Fruit fly (Drosophila melanogaster) whole organism, embryonic: ENCODE data around the gene CG34453.

ENCODE experiments used
- Adf1 ChIP-seq: fragments of 200-800 bp; sonication (Bioruptor generic); IDR thresholded peaks from 2 replicates; pipeline ENCODE4 v1.3.6; 2022; ENCODE audit warnings: missing biosample characterization, missing genetic modification characterization
- CG10321 ChIP-seq: fragments of 200-800 bp; sonication (Bioruptor generic); IDR thresholded peaks from 2 replicates; pipeline ENCODE4 v1.3.6; 2022; ENCODE audit warnings: missing biosample characterization, missing genetic modification characterization
- CG10431 ChIP-seq: fragments of 200-800 bp; sonication (Bioruptor generic); optimal IDR thresholded peaks from 3 replicates; lab custom pipeline; 2018; ENCODE audit warnings: missing biosample characterization, mild to moderate bottlenecking, missing genetic modification characterization
- CG10959 ChIP-seq: fragments of 200-800 bp; sonication (Bioruptor generic); IDR thresholded peaks from 2 replicates; pipeline ENCODE4 v1.3.6; 2022; ENCODE audit warnings: missing biosample characterization, missing genetic modification characterization
- CG11695 ChIP-seq: fragments of 200-800 bp; sonication (Bioruptor generic); IDR thresholded peaks from 3 replicates; pipeline ENCODE4 v1.3.6; 2022; ENCODE audit warnings: missing biosample characterization, missing genetic modification characterization
- CG12104 ChIP-seq: fragments of 200-800 bp; sonication (Bioruptor generic); optimal IDR thresholded peaks from 3 replicates; lab custom pipeline; 2016; ENCODE audit warnings: missing biosample characterization, missing genetic modification characterization
- CG12219 ChIP-seq: fragments of 200-800 bp; sonication (Bioruptor generic); optimal IDR thresholded peaks from 3 replicates; lab custom pipeline; 2018; ENCODE audit warnings: missing biosample characterization, mild to moderate bottlenecking, missing genetic modification characterization
- CG13123 ChIP-seq: fragments of 200-800 bp; sonication (Bioruptor generic); optimal IDR thresholded peaks from 2 replicates; lab custom pipeline; 2016; ENCODE audit warnings: missing biosample characterization, missing genetic modification characterization
- CG13775 ChIP-seq: fragments of 200-800 bp; sonication (Bioruptor generic); optimal IDR thresholded peaks from 3 replicates; lab custom pipeline; 2017; ENCODE audit warnings: missing biosample characterization, mild to moderate bottlenecking, missing genetic modification characterization
- CG15011 ChIP-seq: fragments of 200-800 bp; sonication (Bioruptor generic); optimal IDR thresholded peaks from 3 replicates; lab custom pipeline; 2018; ENCODE audit warnings: missing biosample characterization, mild to moderate bottlenecking, missing genetic modification characterization
- CG15479 ChIP-seq: fragments of 200-800 bp; sonication (Bioruptor generic); optimal IDR thresholded peaks from 3 replicates; lab custom pipeline; 2019; ENCODE audit warnings: missing biosample characterization, mild to moderate bottlenecking, missing genetic modification characterization, moderate library complexity
- CG33557 ChIP-seq: fragments of 200-800 bp; sonication (Bioruptor generic); optimal IDR thresholded peaks from 2 replicates; lab custom pipeline; 2019; ENCODE audit warnings: missing biosample characterization, mild to moderate bottlenecking, missing genetic modification characterization, moderate library complexity
- CG3726 ChIP-seq: fragments of 200-800 bp; sonication (Bioruptor generic); IDR thresholded peaks from 3 replicates; pipeline ENCODE4, ENCODE4 v1.3.6; 2022; ENCODE audit warnings: missing biosample characterization, missing genetic modification characterization
- CG42726 ChIP-seq: fragments of 200-800 bp; sonication (Bioruptor generic); IDR thresholded peaks from 2 replicates; pipeline ENCODE4 v1.3.6; 2022; ENCODE audit warnings: missing biosample characterization, missing genetic modification characterization; ENCODE audit not compliant: partially characterized antibody
- CG43689 ChIP-seq: fragments of 200-800 bp; sonication (Bioruptor generic); IDR thresholded peaks from 2 replicates; pipeline ENCODE4 v1.3.6; 2022; ENCODE audit warnings: missing biosample characterization, missing genetic modification characterization
- CG4730 ChIP-seq: fragments of 200-800 bp; sonication (Bioruptor generic); IDR thresholded peaks from 2 replicates; pipeline ENCODE4 v1.3.6; 2022; ENCODE audit warnings: missing biosample characterization, missing genetic modification characterization
- CG6175 ChIP-seq: fragments of 200-800 bp; sonication (Bioruptor generic); IDR thresholded peaks from 3 replicates; pipeline ENCODE4 v1.3.6; 2022; ENCODE audit warnings: missing biosample characterization, missing genetic modification characterization
- CG7928 ChIP-seq: fragments of 200-800 bp; sonication (Bioruptor generic); optimal IDR thresholded peaks from 2 replicates; lab custom pipeline; 2017; ENCODE audit warnings: missing biosample characterization, mild to moderate bottlenecking, missing genetic modification characterization
- CG9727 ChIP-seq: fragments of 200-800 bp; sonication (Bioruptor generic); optimal IDR thresholded peaks from 3 replicates; lab custom pipeline; 2017; ENCODE audit warnings: missing biosample characterization, mild to moderate bottlenecking, missing genetic modification characterization
- CG9817 ChIP-seq: fragments of 200-800 bp; sonication (Bioruptor generic); optimal IDR thresholded peaks from 2 replicates; lab custom pipeline; 2018; ENCODE audit warnings: missing biosample characterization, mild to moderate bottlenecking, missing genetic modification characterization, moderate library complexity
- Chrac-16 ChIP-seq: fragments of 200-800 bp; sonication (Bioruptor generic); optimal IDR thresholded peaks from 3 replicates; lab custom pipeline; 2016; ENCODE audit warnings: missing biosample characterization, missing genetic modification characterization
- Deaf1 ChIP-seq: fragments of 200-800 bp; optimal IDR thresholded peaks from 3 replicates; lab custom pipeline; 2019; ENCODE audit warnings: missing biosample characterization, mild to moderate bottlenecking, missing genetic modification characterization, moderate library complexity
- Dip3 ChIP-seq: fragments of 200-800 bp; sonication (Bioruptor generic); optimal IDR thresholded peaks from 3 replicates; lab custom pipeline; 2016; ENCODE audit warnings: missing biosample characterization, missing genetic modification characterization
- HLH3B ChIP-seq: fragments of 200-800 bp; sonication (Bioruptor generic); IDR thresholded peaks from 2 replicates; pipeline ENCODE4 v1.3.6; 2022; ENCODE audit warnings: missing biosample characterization, missing genetic modification characterization
- HmgZ ChIP-seq: fragments of 200-800 bp; sonication (Bioruptor generic); optimal IDR thresholded peaks from 2 replicates; lab custom pipeline; 2018; ENCODE audit warnings: missing biosample characterization, mild to moderate bottlenecking, missing genetic modification characterization
- Poxn ChIP-seq: fragments of 200-800 bp; sonication (Bioruptor generic); IDR thresholded peaks from 2 replicates; pipeline ENCODE4 v1.3.6; 2022; ENCODE audit warnings: missing biosample characterization, missing genetic modification characterization
- Ptx1 ChIP-seq: fragments of 200-800 bp; sonication (Bioruptor generic); IDR thresholded peaks from 2 replicates; pipeline ENCODE4 v1.3.6; 2022; ENCODE audit warnings: missing biosample characterization, missing genetic modification characterization
- Six4 ChIP-seq: fragments of 200-800 bp; sonication (Bioruptor generic); optimal IDR thresholded peaks from 2 replicates; lab custom pipeline; 2016; ENCODE audit warnings: missing biosample characterization, missing genetic modification characterization
- Stat92E ChIP-seq, 3 experiments: fragments of >200 bp in 2 of 3; fragments of 200-800 bp in 1 of 3; sonication (Bioruptor generic) in 1 of 3; optimal IDR thresholded peaks; 2 replicates each; lab custom pipeline; 2017 to 2019; ENCODE audit warnings: missing biosample characterization in 3 of 3, missing genetic modification characterization in 3 of 3, mild to moderate bottlenecking in 1 of 3, moderate library complexity in 1 of 3
- Xbp1 ChIP-seq: fragments of 200-800 bp; sonication (Bioruptor generic); optimal IDR thresholded peaks from 3 replicates; lab custom pipeline; 2016; ENCODE audit warnings: missing biosample characterization, mild to moderate bottlenecking, missing genetic modification characterization
- ac ChIP-seq: fragments of 200-800 bp; sonication (Bioruptor generic); optimal IDR thresholded peaks from 3 replicates; lab custom pipeline; 2017; ENCODE audit warnings: missing biosample characterization, mild to moderate bottlenecking, missing genetic modification characterization
- ase ChIP-seq: fragments of 200-800 bp; sonication (Bioruptor generic); IDR thresholded peaks from 3 replicates; pipeline ENCODE4 v1.3.6; 2022; ENCODE audit warnings: missing biosample characterization, missing genetic modification characterization
- ci ChIP-seq: fragments of 200-800 bp; sonication (Bioruptor generic); IDR thresholded peaks from 3 replicates; pipeline ENCODE4 v1.3.6; 2022; ENCODE audit warnings: missing biosample characterization, missing genetic modification characterization
- corto ChIP-seq: fragments of 200-800 bp; sonication (Bioruptor generic); optimal IDR thresholded peaks from 2 replicates; lab custom pipeline; 2016; ENCODE audit warnings: missing biosample characterization, mild to moderate bottlenecking, missing genetic modification characterization, moderate library complexity
- dimm ChIP-seq: fragments of 200-800 bp; sonication (Bioruptor generic); IDR thresholded peaks from 2 replicates; pipeline ENCODE4 v1.3.6; 2022; ENCODE audit warnings: missing biosample characterization, missing genetic modification characterization
- disco-r ChIP-seq: fragments of 200-800 bp; sonication (Bioruptor generic); optimal IDR thresholded peaks from 2 replicates; lab custom pipeline; 2016; ENCODE audit warnings: missing biosample characterization, missing genetic modification characterization
- eve ChIP-seq, 2 experiments: fragments of >200 bp; optimal IDR thresholded peaks; 2 replicates each; lab custom pipeline; 2017; ENCODE audit warnings: missing biosample characterization in 2 of 2, missing genetic modification characterization in 2 of 2
- gfzf ChIP-seq: fragments of 200-800 bp; sonication (Bioruptor generic); optimal IDR thresholded peaks from 2 replicates; lab custom pipeline; 2016; ENCODE audit warnings: missing biosample characterization, mild to moderate bottlenecking, missing genetic modification characterization, moderate library complexity
- ham ChIP-seq: fragments of 200-800 bp; sonication (Bioruptor generic); IDR thresholded peaks from 2 replicates; pipeline ENCODE4 v1.3.6; 2022; ENCODE audit warnings: missing biosample characterization, missing genetic modification characterization
- hbn ChIP-seq: fragments of 200-800 bp; sonication (Bioruptor generic); IDR thresholded peaks from 2 replicates; pipeline ENCODE4 v1.3.6; 2022; ENCODE audit warnings: missing biosample characterization, missing genetic modification characterization; ENCODE audit not compliant: partially characterized antibody
- inv ChIP-seq: fragments of 200-800 bp; sonication (Bioruptor generic); IDR thresholded peaks from 2 replicates; pipeline ENCODE4 v1.3.6; 2022; ENCODE audit warnings: missing biosample characterization, missing genetic modification characterization; ENCODE audit not compliant: partially characterized antibody
- lola ChIP-seq, 3 experiments: fragments of >200 bp in 2 of 3; fragments of 200-800 bp in 1 of 3; sonication (Bioruptor generic) in 1 of 3; optimal IDR thresholded peaks; 2 replicates each; lab custom pipeline; 2017 to 2019; ENCODE audit warnings: missing biosample characterization in 3 of 3, missing genetic modification characterization in 3 of 3, mild to moderate bottlenecking in 1 of 3, moderate library complexity in 1 of 3
- nmo ChIP-seq: fragments of 200-800 bp; sonication (Bioruptor generic); optimal IDR thresholded peaks from 2 replicates; lab custom pipeline; 2018; ENCODE audit warnings: missing biosample characterization, mild to moderate bottlenecking, missing genetic modification characterization, moderate library complexity
- pb ChIP-seq: fragments of 200-800 bp; sonication (Bioruptor generic); optimal IDR thresholded peaks from 3 replicates; lab custom pipeline; 2016; ENCODE audit warnings: missing biosample characterization, missing genetic modification characterization
- pum ChIP-seq: fragments of 200-800 bp; sonication (Bioruptor generic); optimal IDR thresholded peaks from 2 replicates; lab custom pipeline; 2016; ENCODE audit warnings: missing biosample characterization, missing genetic modification characterization
- rib ChIP-seq: fragments of 200-800 bp; sonication (Bioruptor generic); IDR thresholded peaks from 2 replicates; pipeline ENCODE4 v1.3.6; 2022; ENCODE audit warnings: missing biosample characterization, missing genetic modification characterization
- slou ChIP-seq: fragments of 200-800 bp; sonication (Bioruptor generic); optimal IDR thresholded peaks from 3 replicates; lab custom pipeline; 2016; ENCODE audit warnings: missing biosample characterization, missing genetic modification characterization
- toy ChIP-seq: fragments of 200-800 bp; sonication (Bioruptor generic); IDR thresholded peaks from 2 replicates; pipeline ENCODE4 v1.3.6; 2022; ENCODE audit warnings: missing biosample characterization, missing genetic modification characterization
- tup ChIP-seq: fragments of 200-800 bp; sonication (Bioruptor generic); optimal IDR thresholded peaks from 2 replicates; lab custom pipeline; 2016; ENCODE audit warnings: missing biosample characterization, mild to moderate bottlenecking, missing genetic modification characterization, moderate library complexity
- zf30C ChIP-seq: fragments of 200-800 bp; sonication (Bioruptor generic); optimal IDR thresholded peaks from 3 replicates; lab custom pipeline; 2018; ENCODE audit warnings: missing biosample characterization, mild to moderate bottlenecking, missing genetic modification characterization

The CG34453 gene

dm6 chr3L:184251-184650 lies 48.9 kb downstream of the CG34453 start, which contains the start of the genes CG34140, Mkp and Mtch (continued):
- TF ChIP-seq ac (GFP tag; lab: Kevin White, UChicago) (no peak), CG11695 (GFP tag; lab: Robert Waterston, UW) (peak; percentile 80), Stat92E (GFP tag; optimal IDR thresholded peaks at IDR 0.05; lab: Kevin White, UChicago) (peak in 1 of 3 experiments; percentile 76), inv (peak; percentile 91), Xbp1 (peak; percentile 94), slou (GFP tag; lab: Kevin White, UChicago) (peak; percentile 79), CG12219 (GFP tag; lab: Kevin White, UChicago) (no peak), Adf1 (GFP tag; lab: Robert Waterston, UW) (peak; percentile 60), HmgZ (tag; lab: Kevin White, UChicago) (peak; percentile 84), CG42726 (GFP tag; lab: Robert Waterston, UW) (0 out of 2 replicates have a peak, but pooled peaks have one; percentile 59), Poxn (GFP tag; lab: Robert Waterston, UW) (no peak), CG12104 (GFP tag; lab: Kevin White, UChicago) (peak; percentile 83), hbn (GFP tag; lab: Robert Waterston, UW) (peak; percentile 94), gfzf (GFP tag; lab: Kevin White, UChicago) (peak; percentile 78), CG33557 (GFP tag; lab: Kevin White, UChicago) (peak; percentile 74), Six4 (GFP tag; lab: Kevin White, UChicago) (peak; percentile 69), ci (GFP tag; lab: Robert Waterston, UW) (peak; percentile 75), CG13123 (GFP tag; lab: Kevin White, UChicago) (peak; percentile 67), lola (GFP tag; optimal IDR thresholded peaks at IDR 0.05; lab: Kevin White, UChicago) (peak in 1 of 3 experiments; percentile 82), HLH3B (GFP tag; lab: Robert Waterston, UW) (peak; percentile 82), CG10321 (GFP tag; lab: Robert Waterston, UW) (0 out of 2 replicates have a peak, but pooled peaks have one; percentile 26), Ptx1 (GFP tag; lab: Robert Waterston, UW) (peak; percentile 84), CG15479 (GFP tag; lab: Kevin White, UChicago) (no peak), pum (GFP tag; lab: Kevin White, UChicago) (peak; percentile 89), CG15011 (GFP tag; lab: Kevin White, UChicago) (no peak), ham (no peak), Chrac-16 (peak; percentile 87), CG9817 (tag; lab: Kevin White, UChicago) (peak; percentile 88), eve (GFP tag; optimal IDR thresholded peaks at IDR 0.05; lab: Kevin White, UChicago) (peak in 1 of 2 experiments; percentile 37), CG6175 (GFP tag; lab: Robert Waterston, UW) (peak; percentile 63; the same call in 1 of the 3 replicates), CG3726 (GFP tag; lab: Robert Waterston, UW) (0 out of 3 replicates have a peak, but pooled peaks have one; percentile 25), Deaf1 (tag; lab: Kevin White, UChicago) (no peak), toy (no peak), CG9727 (GFP tag; lab: Kevin White, UChicago) (peak; percentile 83), Dip3 (GFP tag; lab: Kevin White, UChicago) (peak; percentile 93), ase (peak; percentile 78), zf30C (GFP tag; lab: Kevin White, UChicago) (no peak), CG7928 (GFP tag; lab: Kevin White, UChicago) (no peak), nmo (GFP tag; lab: Kevin White, UChicago) (peak; percentile 94), tup (GFP tag; lab: Kevin White, UChicago) (peak; percentile 84), CG10959 (peak; percentile 61; the same call in 1 of the 2 replicates), rib (GFP tag; lab: Robert Waterston, UW) (peak; percentile 76), CG43689 (0 out of 2 replicates have a peak, but pooled peaks have one; percentile 29), CG13775 (peak; percentile 87), disco-r (GFP tag; lab: Kevin White, UChicago) (peak; percentile 54), pb (GFP tag; lab: Kevin White, UChicago) (peak; percentile 39), CG10431 (GFP tag; lab: Kevin White, UChicago) (peak; percentile 85), dimm (no peak), corto (GFP tag; lab: Kevin White, UChicago) (peak; percentile 79), CG4730 (peak; percentile 65)
